Fruit fly (Drosophila melanogaster) whole organism, embryonic: ENCODE results near the gene CG14817.

Experiments used
- BtbVII ChIP-seq: fragments of 200-800 bp; sonication (Bioruptor generic); optimal IDR thresholded peaks from 3 replicates; lab custom pipeline; 2017; ENCODE audit warnings: missing biosample characterization, mild to moderate bottlenecking, missing genetic modification characterization
- CG10366 ChIP-seq: fragments of 200-800 bp; sonication (Bioruptor generic); IDR thresholded peaks from 2 replicates; pipeline ENCODE4 v1.3.6; 2022; ENCODE audit warnings: missing biosample characterization, missing genetic modification characterization
- CG12104 ChIP-seq: fragments of 200-800 bp; sonication (Bioruptor generic); optimal IDR thresholded peaks from 3 replicates; lab custom pipeline; 2016; ENCODE audit warnings: missing biosample characterization, missing genetic modification characterization
- CG12659 ChIP-seq: fragments of 200-800 bp; sonication (Bioruptor generic); optimal IDR thresholded peaks from 3 replicates; lab custom pipeline; 2017; ENCODE audit warnings: mild to moderate bottlenecking, missing biosample characterization, missing genetic modification reagents, missing genetic modification characterization
- CG14441 ChIP-seq: fragments of 200-800 bp; sonication (Bioruptor generic); IDR thresholded peaks from 2 replicates; pipeline ENCODE4 v1.3.6; 2022; ENCODE audit warnings: missing biosample characterization, missing genetic modification characterization
- CG17568 ChIP-seq: fragments of 200-800 bp; sonication (Bioruptor generic); optimal IDR thresholded peaks from 2 replicates; lab custom pipeline; 2018; ENCODE audit warnings: missing biosample characterization, mild to moderate bottlenecking, missing genetic modification characterization, moderate library complexity
- CG17802 ChIP-seq: fragments of 200-800 bp; sonication (Bioruptor generic); optimal IDR thresholded peaks from 2 replicates; lab custom pipeline; 2018; ENCODE audit warnings: missing biosample characterization, mild to moderate bottlenecking, missing genetic modification characterization, moderate library complexity
- CG17912 ChIP-seq: fragments of 200-800 bp; sonication (Bioruptor generic); optimal IDR thresholded peaks from 2 replicates; lab custom pipeline; 2018; ENCODE audit warnings: missing biosample characterization, mild to moderate bottlenecking, missing genetic modification characterization
- CG2875 ChIP-seq: fragments of 200-800 bp; sonication (Bioruptor generic); optimal IDR thresholded peaks from 2 replicates; lab custom pipeline; 2017; ENCODE audit warnings: missing biosample characterization, mild to moderate bottlenecking, missing genetic modification characterization, missing genetic modification reagents
- CG31365 ChIP-seq: fragments of 200-800 bp; sonication (Bioruptor generic); optimal IDR thresholded peaks from 2 replicates; lab custom pipeline; 2018; ENCODE audit warnings: missing biosample characterization, mild to moderate bottlenecking, missing genetic modification characterization
- CG34376 ChIP-seq: fragments of 200-800 bp; sonication (Bioruptor generic); optimal IDR thresholded peaks from 2 replicates; lab custom pipeline; 2018; ENCODE audit warnings: missing biosample characterization, mild to moderate bottlenecking, missing genetic modification characterization
- CG3847 ChIP-seq: fragments of 200-800 bp; sonication (Bioruptor generic); IDR thresholded peaks from 2 replicates; pipeline ENCODE4 v1.3.6; 2022; ENCODE audit warnings: missing biosample characterization, missing genetic modification characterization
- CG4360 ChIP-seq: fragments of 200-800 bp; sonication (Bioruptor generic); IDR thresholded peaks from 2 replicates; pipeline ENCODE4 v1.3.6; 2022; ENCODE audit warnings: missing biosample characterization, missing genetic modification characterization
- CG43689 ChIP-seq: fragments of 200-800 bp; sonication (Bioruptor generic); IDR thresholded peaks from 2 replicates; pipeline ENCODE4 v1.3.6; 2022; ENCODE audit warnings: missing biosample characterization, missing genetic modification characterization
- CG7987 ChIP-seq: fragments of 200-800 bp; sonication (Bioruptor generic); optimal IDR thresholded peaks from 2 replicates; lab custom pipeline; 2018; ENCODE audit warnings: missing biosample characterization, mild to moderate bottlenecking, missing genetic modification characterization, moderate library complexity
- CG8281 ChIP-seq: fragments of 200-800 bp; sonication (Bioruptor generic); optimal IDR thresholded peaks from 2 replicates; lab custom pipeline; 2018; ENCODE audit warnings: missing biosample characterization, mild to moderate bottlenecking, missing genetic modification characterization, moderate library complexity
- CG8478 ChIP-seq: fragments of >200 bp; optimal IDR thresholded peaks from 2 replicates; lab custom pipeline; 2018
- Camta ChIP-seq: fragments of 200-800 bp; sonication (Bioruptor generic); optimal IDR thresholded peaks from 2 replicates; lab custom pipeline; 2016; ENCODE audit warnings: missing biosample characterization, missing genetic modification characterization
- CoRest ChIP-seq: fragments of 200-800 bp; sonication (Bioruptor generic); optimal IDR thresholded peaks from 3 replicates; lab custom pipeline; 2018; ENCODE audit warnings: missing biosample characterization, mild to moderate bottlenecking, missing genetic modification characterization, moderate library complexity
- Dll ChIP-seq: fragments of 200-800 bp; sonication (Bioruptor generic); IDR thresholded peaks from 4 replicates; pipeline ENCODE4 v1.3.6; 2022; ENCODE audit warnings: missing biosample characterization, missing genetic modification characterization; ENCODE audit not compliant: partially characterized antibody
- E2f2 ChIP-seq: fragments of 200-800 bp; sonication (Bioruptor generic); IDR thresholded peaks from 2 replicates; pipeline ENCODE4 v1.3.6; 2022; ENCODE audit warnings: missing biosample characterization, missing genetic modification characterization
- H15 ChIP-seq: fragments of 200-800 bp; sonication (Bioruptor generic); IDR thresholded peaks from 3 replicates; pipeline ENCODE4 v1.3.6; 2022; ENCODE audit warnings: missing biosample characterization, missing genetic modification characterization
- Max ChIP-seq: fragments of 200-800 bp; sonication (Bioruptor generic); optimal IDR thresholded peaks from 2 replicates; lab custom pipeline; 2016; ENCODE audit warnings: missing biosample characterization, mild to moderate bottlenecking, missing genetic modification characterization
- Oaz ChIP-seq: fragments of 200-800 bp; sonication (Bioruptor generic); IDR thresholded peaks from 2 replicates; pipeline ENCODE4 v1.3.6; 2022; ENCODE audit warnings: missing biosample characterization, missing genetic modification characterization
- Opbp ChIP-seq: fragments of 200-800 bp; sonication (Bioruptor generic); IDR thresholded peaks from 3 replicates; pipeline ENCODE4 v1.3.6; 2022; ENCODE audit warnings: missing biosample characterization, missing genetic modification characterization; ENCODE audit not compliant: partially characterized antibody
- Pdp1 ChIP-seq, 2 experiments: fragments of 200-800 bp; sonication (Bioruptor generic); optimal IDR thresholded peaks; 3 replicates each; lab custom pipeline; 2016; ENCODE audit warnings: missing biosample characterization in 2 of 2, missing genetic modification characterization in 2 of 2, mild to moderate bottlenecking in 1 of 2, moderate library complexity in 1 of 2
- al ChIP-seq: fragments of 200-800 bp; sonication (Bioruptor generic); IDR thresholded peaks from 2 replicates; pipeline ENCODE4 v1.3.6; 2022; ENCODE audit warnings: missing biosample characterization, missing genetic modification characterization
- amos ChIP-seq: fragments of 200-800 bp; sonication (Bioruptor generic); IDR thresholded peaks from 2 replicates; pipeline ENCODE4 v1.3.6; 2022; ENCODE audit warnings: missing biosample characterization, missing genetic modification characterization; ENCODE audit not compliant: partially characterized antibody
- bigmax ChIP-seq: fragments of 200-800 bp; sonication (Bioruptor generic); optimal IDR thresholded peaks from 2 replicates; lab custom pipeline; 2018; ENCODE audit warnings: missing biosample characterization, mild to moderate bottlenecking, missing genetic modification characterization
- bowl ChIP-seq: fragments of 200-800 bp; sonication (Bioruptor generic); IDR thresholded peaks from 2 replicates; pipeline ENCODE4 v1.3.6; 2022; ENCODE audit warnings: missing biosample characterization, missing genetic modification characterization
- btn ChIP-seq: fragments of 200-800 bp; sonication (Bioruptor generic); optimal IDR thresholded peaks from 2 replicates; lab custom pipeline; 2016; ENCODE audit warnings: missing biosample characterization, missing genetic modification characterization
- cato ChIP-seq: fragments of 200-800 bp; sonication (Bioruptor generic); optimal IDR thresholded peaks from 2 replicates; lab custom pipeline; 2016; ENCODE audit warnings: missing biosample characterization, missing genetic modification characterization, borderline replicate concordance
- corto ChIP-seq: fragments of 200-800 bp; sonication (Bioruptor generic); optimal IDR thresholded peaks from 2 replicates; lab custom pipeline; 2016; ENCODE audit warnings: missing biosample characterization, mild to moderate bottlenecking, missing genetic modification characterization, moderate library complexity
- cwo ChIP-seq: fragments of 200-800 bp; sonication (Bioruptor generic); optimal IDR thresholded peaks from 3 replicates; lab custom pipeline; 2017; ENCODE audit warnings: missing biosample characterization, missing genetic modification characterization, mild to moderate bottlenecking, moderate library complexity, missing genetic modification reagents
- grau ChIP-seq: fragments of 200-800 bp; optimal IDR thresholded peaks from 3 replicates; lab custom pipeline; 2019; ENCODE audit warnings: missing biosample characterization, mild to moderate bottlenecking, missing genetic modification characterization, moderate library complexity
- grn ChIP-seq: fragments of 200-800 bp; sonication (Bioruptor generic); optimal IDR thresholded peaks from 3 replicates; lab custom pipeline; 2017; ENCODE audit warnings: missing biosample characterization, missing genetic modification characterization
- jigr1 ChIP-seq: fragments of 200-800 bp; sonication (Bioruptor generic); IDR thresholded peaks from 3 replicates; pipeline ENCODE4 v1.3.6; 2022; ENCODE audit warnings: missing biosample characterization, missing genetic modification characterization
- odd ChIP-seq: fragments of 200-800 bp; sonication (Bioruptor generic); optimal IDR thresholded peaks from 2 replicates; lab custom pipeline; 2017; ENCODE audit warnings: missing biosample characterization, mild to moderate bottlenecking, missing genetic modification characterization
- pita ChIP-seq: fragments of 200-800 bp; sonication (Bioruptor generic); optimal IDR thresholded peaks from 2 replicates; lab custom pipeline; 2017; ENCODE audit warnings: missing biosample characterization, mild to moderate bottlenecking, missing genetic modification characterization
- pum ChIP-seq: fragments of 200-800 bp; sonication (Bioruptor generic); optimal IDR thresholded peaks from 2 replicates; lab custom pipeline; 2016; ENCODE audit warnings: missing biosample characterization, missing genetic modification characterization
- slou ChIP-seq: fragments of 200-800 bp; sonication (Bioruptor generic); optimal IDR thresholded peaks from 3 replicates; lab custom pipeline; 2016; ENCODE audit warnings: missing biosample characterization, missing genetic modification characterization
- so ChIP-seq: fragments of 200-800 bp; sonication (Bioruptor generic); IDR thresholded peaks from 3 replicates; pipeline ENCODE4 v1.3.6; 2022; ENCODE audit warnings: missing biosample characterization, missing genetic modification characterization
- tio ChIP-seq: fragments of 200-800 bp; sonication (Bioruptor generic); optimal IDR thresholded peaks from 2 replicates; lab custom pipeline; 2017; ENCODE audit warnings: missing biosample characterization, missing genetic modification characterization, inconsistent platforms
- tll ChIP-seq, 2 experiments: fragments of 200-800 bp in 1 of 2; fragments of >200 bp in 1 of 2; sonication (Bioruptor generic) in 1 of 2; optimal IDR thresholded peaks; 2 replicates each; lab custom pipeline; 2017 to 2019; ENCODE audit warnings: missing biosample characterization in 2 of 2, missing genetic modification characterization in 2 of 2, mild to moderate bottlenecking in 1 of 2, moderate library complexity in 1 of 2
- trem ChIP-seq: fragments of 200-800 bp; optimal IDR thresholded peaks from 3 replicates; lab custom pipeline; 2019; ENCODE audit warnings: missing biosample characterization, mild to moderate bottlenecking, missing genetic modification characterization, moderate library complexity

Gene CG14817

DNA sequence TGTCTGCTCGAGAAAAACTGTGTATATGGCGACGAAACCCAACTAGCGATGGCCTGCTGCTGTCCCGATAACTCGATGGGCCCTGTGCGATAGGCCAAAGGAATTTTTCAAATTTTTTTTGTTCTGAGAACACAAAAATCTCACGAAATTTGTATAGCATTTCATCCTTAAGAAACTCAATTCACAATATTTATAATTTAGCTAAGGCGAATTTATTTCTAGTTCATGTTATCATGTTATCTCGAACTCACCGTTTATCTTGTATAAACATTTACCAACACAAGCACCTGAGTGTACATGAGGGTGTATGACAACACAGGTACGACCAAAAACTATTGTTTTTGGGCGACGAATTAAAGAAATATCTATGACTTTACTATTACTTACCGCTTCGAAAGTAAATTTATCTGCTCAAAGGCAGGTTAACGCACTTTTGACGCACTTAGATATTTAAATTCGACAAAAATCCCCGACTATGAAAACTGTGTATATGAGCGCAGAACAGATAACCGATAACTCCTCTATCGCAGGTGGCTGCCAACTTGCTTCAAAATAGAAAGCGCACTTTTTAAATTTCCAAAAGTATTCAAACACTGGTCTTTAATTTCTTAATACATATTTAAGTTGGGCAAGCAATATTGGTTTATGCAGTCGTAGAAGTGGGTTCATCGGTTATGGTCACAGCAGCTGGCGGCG lies 23.2 kb upstream of the CG14817 start, which contains the start of gene arm (continued):
- no peak for TF ChIP-seq jigr1 (GFP tag; lab: Robert Waterston, UW)
- peak; percentile 24 for TF ChIP-seq CG17802 (tag; lab: Kevin White, UChicago)
- TF ChIP-seq CoRest (tag; lab: Kevin White, UChicago): peak; percentile 4
- no peak for TF ChIP-seq bigmax (GFP tag; lab: Kevin White, UChicago)
- TF ChIP-seq CG17912: no peak
- TF ChIP-seq bowl (GFP tag; lab: Robert Waterston, UW): no peak
- no peak for TF ChIP-seq slou
- TF ChIP-seq so: no peak
- no peak for TF ChIP-seq al
- no peak for TF ChIP-seq CG43689 (GFP tag; lab: Robert Waterston, UW)
- TF ChIP-seq CG12659: peak; percentile 6
- peak in 1 of 2 experiments; percentile 21 for TF ChIP-seq Pdp1 (GFP tag; optimal IDR thresholded peaks at IDR 0.05; lab: Kevin White, UChicago)
- TF ChIP-seq CG31365 (tag; lab: Kevin White, UChicago): no peak
- TF ChIP-seq CG12104 (GFP tag; lab: Kevin White, UChicago): no peak
- no peak for TF ChIP-seq Oaz (GFP tag; lab: Robert Waterston, UW)
- TF ChIP-seq BtbVII: no peak
- peak; percentile 98 for TF ChIP-seq trem (tag; lab: Kevin White, UChicago)
- TF ChIP-seq CG10366 (GFP tag; lab: Robert Waterston, UW): no peak
- TF ChIP-seq CG2875: no peak
- TF ChIP-seq cwo (GFP tag; lab: Kevin White, UChicago): no peak
- TF ChIP-seq CG4360 (GFP tag; lab: Robert Waterston, UW): no peak
- no peak for TF ChIP-seq btn (GFP tag; lab: Kevin White, UChicago)
- no peak for TF ChIP-seq grn (GFP tag; lab: Kevin White, UChicago)
- TF ChIP-seq CG14441 (GFP tag; lab: Robert Waterston, UW): no peak
- 0 out of 4 replicates have a peak, but pooled peaks have one; percentile 35 for TF ChIP-seq Dll (GFP tag; lab: Robert Waterston, UW)
- TF ChIP-seq odd (GFP tag; lab: Kevin White, UChicago): no peak
- no peak for TF ChIP-seq grau (tag; lab: Kevin White, UChicago)
- TF ChIP-seq Max (GFP tag; lab: Kevin White, UChicago): no peak
- TF ChIP-seq CG7987 (GFP tag; lab: Kevin White, UChicago): no peak
- no peak for TF ChIP-seq H15
- no peak for TF ChIP-seq tio (GFP tag; lab: Kevin White, UChicago)
- no peak for TF ChIP-seq pita (GFP tag; lab: Kevin White, UChicago)
- peak; percentile 26; the same call in 1 of the 2 replicates for TF ChIP-seq amos (GFP tag; lab: Robert Waterston, UW)
- TF ChIP-seq corto: no peak
- no peak for TF ChIP-seq Camta
- TF ChIP-seq E2f2: peak; percentile 85
- no peak for TF ChIP-seq pum
- no peak for TF ChIP-seq CG17568 (GFP tag; lab: Kevin White, UChicago)
- TF ChIP-seq cato: no peak
- no peak for TF ChIP-seq Opbp (GFP tag; lab: Robert Waterston, UW)
- no peak for TF ChIP-seq tll (GFP tag; optimal IDR thresholded peaks at IDR 0.05; lab: Kevin White, UChicago)
- TF ChIP-seq CG8281 (tag; lab: Kevin White, UChicago): no peak
- no peak for TF ChIP-seq CG8478 (lab: Kevin White, UChicago)
- no peak for TF ChIP-seq CG34376 (GFP tag; lab: Kevin White, UChicago)
- 0 out of 2 replicates have a peak, but pooled peaks have one; percentile 10 for TF ChIP-seq CG3847
